Fruit fly (Drosophila melanogaster): Measurements from ENCODE around the gene Akh.

The Akh gene

DNA sequence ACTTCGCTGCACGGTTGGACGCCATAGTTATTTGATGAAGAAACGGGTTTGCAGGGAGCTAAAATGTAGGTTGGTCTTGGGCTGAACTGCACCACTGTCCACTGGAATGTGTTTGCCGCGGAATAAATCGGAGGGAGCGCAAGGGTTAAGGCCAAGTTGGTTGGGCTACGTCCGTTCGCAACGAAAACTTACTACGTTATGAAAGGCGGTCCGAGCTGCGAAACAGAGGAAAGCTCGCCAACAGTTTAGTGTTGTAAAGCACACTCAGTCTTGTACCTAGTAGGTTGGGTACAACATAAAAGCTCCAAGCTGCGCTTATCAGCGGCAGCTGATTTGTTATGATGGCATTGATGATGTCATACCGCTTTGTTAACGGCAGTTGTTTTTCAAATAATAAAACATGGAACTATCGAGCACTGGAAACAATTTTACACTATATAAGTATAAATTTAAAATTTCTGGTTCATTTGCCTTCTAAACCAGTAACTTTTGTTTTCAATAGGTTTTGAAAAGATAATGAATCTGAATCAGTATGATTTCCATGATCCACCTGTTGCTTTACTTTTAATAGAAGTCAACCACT is 19.0 kb upstream of the Akh start, which contains the start of gene Chd64 (continued):
- TF ChIP-seq stwl (tag; optimal IDR thresholded peaks at IDR 0.05) (peak; percentile 74), E2f2 (GFP tag; IDR thresholded peaks at IDR 0.05) (no peak; the same call in 1 of the 2 replicates), CG12659 (GFP tag; optimal IDR thresholded peaks at IDR 0.05) (peak; percentile 72), CG34422 (GFP tag; IDR thresholded peaks at IDR 0.05) (peak; percentile 60; the same call in 1 of the 3 replicates), D (optimal IDR thresholded peaks at IDR 0.05) (no peak), D (GFP tag; optimal IDR thresholded peaks at IDR 0.05) (no peak), lab (GFP tag; optimal IDR thresholded peaks at IDR 0.05) (peak; percentile 84), CG12219 (GFP tag; optimal IDR thresholded peaks at IDR 0.05) (peak; percentile 55), CrebB (tag; optimal IDR thresholded peaks at IDR 0.05) (peak; percentile 36), Ada2b (GFP tag; IDR thresholded peaks at IDR 0.05) (peak; percentile 5; the same call in 1 of the 2 replicates), Ptx1 (GFP tag; IDR thresholded peaks at IDR 0.05) (no peak), Ets65A (GFP tag) (no peak), Lim3 (GFP tag; IDR thresholded peaks at IDR 0.05) (no peak), CG1529 (GFP tag; optimal IDR thresholded peaks at IDR 0.05) (peak; percentile 19), Sin3A (optimal IDR thresholded peaks at IDR 0.05) (no peak), Bgb (GFP tag; IDR thresholded peaks at IDR 0.05; ENCODE audit: partially characterized antibody) (peak; percentile 62; the same call in 1 of the 2 replicates), luna (GFP tag; optimal IDR thresholded peaks at IDR 0.05) (no peak), Drgx (GFP tag; IDR thresholded peaks at IDR 0.05) (no peak; the same call in 1 of the 2 replicates), tap (tag; optimal IDR thresholded peaks at IDR 0.05) (peak; percentile 12), Meics (GFP tag; optimal IDR thresholded peaks at IDR 0.05) (peak; percentile 58), CG13287 (GFP tag; IDR thresholded peaks at IDR 0.05; ENCODE audit: partially characterized antibody) (peak; percentile 80), C15 (GFP tag; IDR thresholded peaks at IDR 0.05) (no peak), bowl (GFP tag; IDR thresholded peaks at IDR 0.05) (no peak), kay (GFP tag; optimal IDR thresholded peaks at IDR 0.05) (peak; percentile 34), gcm (GFP tag; optimal IDR thresholded peaks at IDR 0.05) (no peak), bigmax (GFP tag; optimal IDR thresholded peaks at IDR 0.05) (no peak), CG17361 (GFP tag; IDR thresholded peaks at IDR 0.05) (no peak), rib (GFP tag; IDR thresholded peaks at IDR 0.05) (0 out of 2 replicates have a peak, but pooled peaks have one; percentile 9), ftz-f1 (GFP tag; optimal IDR thresholded peaks at IDR 0.05) (peak; percentile 43), CG6813 (GFP tag; optimal IDR thresholded peaks at IDR 0.05) (peak; percentile 67), Stat92E (GFP tag; optimal IDR thresholded peaks at IDR 0.05) (peak in 1 of 3 experiments; percentile 4), odd (GFP tag; optimal IDR thresholded peaks at IDR 0.05) (no peak), unpg (GFP tag; optimal IDR thresholded peaks at IDR 0.05) (peak; percentile 45), sima (GFP tag; optimal IDR thresholded peaks at IDR 0.05) (no peak), CG2120 (GFP tag; optimal IDR thresholded peaks at IDR 0.05) (peak; percentile 71), ttk (GFP tag; IDR thresholded peaks at IDR 0.05) (no peak), CG7963 (GFP tag; IDR thresholded peaks at IDR 0.05; ENCODE audit: partially characterized antibody) (no peak), Doc3 (GFP tag; IDR thresholded peaks at IDR 0.05; ENCODE audit: partially characterized antibody) (no peak), Hey (tag; optimal IDR thresholded peaks at IDR 0.05) (no peak), CG16779 (GFP tag; IDR thresholded peaks at IDR 0.05) (0 out of 2 replicates have a peak, but pooled peaks have one; percentile 53), CG30403 (GFP tag; optimal IDR thresholded peaks at IDR 0.05) (peak; percentile 37), hbn (GFP tag; IDR thresholded peaks at IDR 0.05; ENCODE audit: partially characterized antibody) (peak; percentile 48; the same call in 1 of the 2 replicates), pan (optimal IDR thresholded peaks at IDR 0.05) (no peak), pan (GFP tag; optimal IDR thresholded peaks at IDR 0.05 in 1 of 2, IDR thresholded peaks at IDR 0.05 in 1 of 2) (no peak), CG7745 (tag; optimal IDR thresholded peaks at IDR 0.05) (no peak), Tbp (GFP tag; optimal IDR thresholded peaks at IDR 0.05) (no peak), Dll (GFP tag; IDR thresholded peaks at IDR 0.05; ENCODE audit: partially characterized antibody) (no peak), CG10543 (GFP tag; optimal IDR thresholded peaks at IDR 0.05) (peak; percentile 86), Chrac-16 (GFP tag; optimal IDR thresholded peaks at IDR 0.05) (peak; percentile 5), CG9797 (GFP tag; optimal IDR thresholded peaks at IDR 0.05) (no peak)

Data from whole organism, embryonic.